Fruit fly (Drosophila melanogaster) whole organism, adult: ENCODE measurements around the gene MICU1.
A peak's percentile ranks its signal among the peaks of the same experiment; 100 is the strongest.

Source experiments
- CG12768 ChIP-seq: fragments of 200-800 bp; sonication (Bioruptor generic); optimal IDR thresholded peaks from 2 replicates; lab custom pipeline; 2017; ENCODE audit warnings: missing biosample characterization, missing genetic modification characterization, mild to moderate bottlenecking, moderate library complexity, missing genetic modification reagents
- CG7045 ChIP-seq: fragments of 200-800 bp; sonication (Bioruptor generic); optimal IDR thresholded peaks from 2 replicates; lab custom pipeline; 2017; ENCODE audit warnings: missing biosample characterization, mild to moderate bottlenecking, missing genetic modification characterization
- Clk ChIP-seq: fragments of 200-800 bp; sonication (Bioruptor generic); optimal IDR thresholded peaks from 2 replicates; lab custom pipeline; 2017; ENCODE audit warnings: missing biosample characterization, missing genetic modification characterization
- Crg-1 ChIP-seq: fragments of 200-800 bp; sonication (Bioruptor generic); optimal IDR thresholded peaks from 2 replicates; lab custom pipeline; 2016; ENCODE audit warnings: missing biosample characterization, missing genetic modification characterization
- Hr96 ChIP-seq: fragments of 200-800 bp; sonication (Bioruptor generic); optimal IDR thresholded peaks from 2 replicates; lab custom pipeline; 2016; ENCODE audit warnings: missing biosample characterization, missing genetic modification characterization
- Mnt ChIP-seq: fragments of 200-800 bp; sonication (Bioruptor generic); optimal IDR thresholded peaks from 2 replicates; lab custom pipeline; 2016; ENCODE audit warnings: missing biosample characterization, mild to moderate bottlenecking, missing genetic modification characterization
- pad ChIP-seq: fragments of 200-800 bp; sonication (Bioruptor generic); optimal IDR thresholded peaks from 3 replicates; lab custom pipeline; 2017; ENCODE audit warnings: missing biosample characterization, missing genetic modification characterization, mild to moderate bottlenecking, moderate library complexity, missing genetic modification reagents
- tj ChIP-seq: fragments of 200-800 bp; sonication (Bioruptor generic); optimal IDR thresholded peaks from 3 replicates; lab custom pipeline; 2017; ENCODE audit warnings: missing biosample characterization, mild to moderate bottlenecking, missing genetic modification characterization, moderate library complexity

dm6 chr2L:7188530-7188996, 6.5 kb downstream of the MICU1 start:
- TF ChIP-seq CG7045: peak; percentile 99
- peak; percentile 93 for TF ChIP-seq tj (GFP tag; lab: Kevin White, UChicago)
- peak; percentile 94 for TF ChIP-seq Mnt (GFP tag; lab: Kevin White, UChicago)
- TF ChIP-seq pad (GFP tag; lab: Kevin White, UChicago): peak; percentile 93
- peak; percentile 97 for TF ChIP-seq Hr96 (GFP tag; lab: Kevin White, UChicago)
- TF ChIP-seq Clk (GFP tag; lab: Kevin White, UChicago): peak; percentile 98
- peak; percentile 98 for TF ChIP-seq CG12768 (GFP tag; lab: Kevin White, UChicago)
- TF ChIP-seq Crg-1: peak; percentile 96
